Worm (Caenorhabditis elegans) whole organism, young adult: ENCODE measurements around the gene K08F4.5.

Experiments used
- B0035.1 ChIP-seq: sonication (generic microtip); optimal IDR thresholded peaks from 2 replicates; lab custom pipeline; 2016; ENCODE audit warnings: missing genetic modification characterization, mild to moderate bottlenecking, missing compliant biosample characterization, missing genotype, missing genetic modification reagents
- B0336.3 ChIP-seq: fragments of 200-800 bp; sonication (Bioruptor generic); IDR thresholded peaks from 2 replicates; pipeline ENCODE4 v1.3.6; 2022; ENCODE audit warnings: missing genetic modification characterization, missing compliant biosample characterization
- C17E4.6 ChIP-seq: fragments of 200-800 bp; sonication (Bioruptor generic); IDR thresholded peaks from 2 replicates; pipeline ENCODE4 v1.3.6; 2022; ENCODE audit warnings: missing genetic modification reagents, missing genetic modification characterization, missing compliant biosample characterization
- D2030.7 ChIP-seq: fragments of 200-800 bp; sonication (Bioruptor generic); IDR thresholded peaks from 2 replicates; pipeline ENCODE4 v1.3.6; 2022; ENCODE audit warnings: missing genetic modification reagents, missing genetic modification characterization, missing compliant biosample characterization
- F33H1.4 ChIP-seq: fragments of 200-800 bp; sonication (Bioruptor generic); IDR thresholded peaks from 2 replicates; pipeline ENCODE4 v1.3.6; 2022; ENCODE audit warnings: missing genetic modification reagents, missing genetic modification characterization, missing compliant biosample characterization
- F52B5.7 ChIP-seq: sonication (generic microtip); optimal IDR thresholded peaks from 2 replicates; lab custom pipeline; 2016; ENCODE audit warnings: mild to moderate bottlenecking, missing genetic modification characterization, missing compliant biosample characterization
- F55B11.4 ChIP-seq: sonication (generic microtip); optimal IDR thresholded peaks from 2 replicates; lab custom pipeline; 2016; ENCODE audit warnings: missing compliant biosample characterization, missing genetic modification characterization, borderline replicate concordance; ENCODE audit not compliant: insufficient read depth
- K12H6.12 ChIP-seq: fragments of 200-800 bp; sonication (Bioruptor generic); optimal IDR thresholded peaks from 2 replicates; lab custom pipeline; 2018; ENCODE audit warnings: mild to moderate bottlenecking, missing genetic modification characterization, missing compliant biosample characterization
- Y53F4B.3 ChIP-seq: fragments of 200-800 bp; sonication (Bioruptor generic); IDR thresholded peaks from 2 replicates; pipeline ENCODE4 v1.3.6; 2022; ENCODE audit warnings: missing genetic modification reagents, missing genetic modification characterization, missing compliant biosample characterization
- Y56A3A.18 ChIP-seq: fragments of 200-800 bp; sonication (Bioruptor generic); IDR thresholded peaks from 2 replicates; pipeline ENCODE4 v1.3.6; 2022; ENCODE audit warnings: missing genetic modification reagents, missing genetic modification characterization, missing compliant biosample characterization
- ZK185.1 ChIP-seq: sonication (generic microtip); optimal IDR thresholded peaks from 2 replicates; lab custom pipeline; 2016; ENCODE audit warnings: mild to moderate bottlenecking, missing genetic modification characterization, missing compliant biosample characterization; ENCODE audit not compliant: poor library complexity, severe bottlenecking
- attf-3 ChIP-seq: fragments of 200-800 bp; sonication (Bioruptor generic); conservative IDR thresholded peaks from 2 replicates; pipeline ENCODE4 v1.3.6; 2022; ENCODE audit warnings: missing genetic modification reagents, missing genetic modification characterization, missing compliant biosample characterization
- ccch-3 ChIP-seq: fragments of 200-800 bp; sonication (Bioruptor generic); optimal IDR thresholded peaks from 2 replicates; lab custom pipeline; 2018; ENCODE audit warnings: mild to moderate bottlenecking, missing genetic modification characterization, missing compliant biosample characterization
- cebp-1 ChIP-seq, 2 experiments: fragments of 200-800 bp in 1 of 2; sonication (Bioruptor generic) in 1 of 2; sonication (generic microtip) in 1 of 2; IDR thresholded peaks in 1 of 2; optimal IDR thresholded peaks in 1 of 2; 2 replicates each; pipeline versions ENCODE4 v1.3.6 to Lab custom; 2017 to 2022; ENCODE audit warnings: missing compliant biosample characterization in 2 of 2, missing genetic modification characterization in 2 of 2, mild to moderate bottlenecking in 1 of 2, missing genetic modification reagents in 1 of 2, moderate library complexity in 1 of 2
- cebp-2 ChIP-seq: fragments of 200-800 bp; sonication (Bioruptor generic); IDR thresholded peaks from 2 replicates; pipeline ENCODE4 v1.3.6; 2022; ENCODE audit warnings: missing genetic modification characterization, missing compliant biosample characterization
- dox-1 ChIP-seq: fragments of 200-800 bp; sonication (Bioruptor generic); IDR thresholded peaks from 2 replicates; pipeline ENCODE4 v1.3.6; 2022; ENCODE audit warnings: missing genetic modification reagents, missing genetic modification characterization, missing compliant biosample characterization
- efl-1 ChIP-seq: fragments of 150-350 bp; optimal IDR thresholded peaks from 2 replicates; lab custom pipeline; 2014; ENCODE audit warnings: missing biosample characterization, missing genetic modification reagents, missing genetic modification characterization
- egrh-3 ChIP-seq: fragments of 200-800 bp; sonication (Bioruptor generic); IDR thresholded peaks from 2 replicates; pipeline ENCODE4 v1.3.6; 2022; ENCODE audit warnings: missing genetic modification reagents, missing genetic modification characterization, missing compliant biosample characterization
- fkh-3 ChIP-seq: sonication (generic microtip); optimal IDR thresholded peaks from 2 replicates; lab custom pipeline; 2016; ENCODE audit warnings: mild to moderate bottlenecking, missing genetic modification characterization, missing compliant biosample characterization
- gei-17 ChIP-seq: fragments of 200-800 bp; sonication (Bioruptor generic); optimal IDR thresholded peaks from 2 replicates; lab custom pipeline; 2018; ENCODE audit warnings: mild to moderate bottlenecking, missing genetic modification characterization, missing compliant biosample characterization
- hmg-1.2 ChIP-seq: fragments of 200-800 bp; sonication (Bioruptor generic); IDR thresholded peaks from 2 replicates; pipeline ENCODE4 v1.3.6; 2022; ENCODE audit warnings: missing genetic modification reagents, missing genetic modification characterization, missing compliant biosample characterization
- hmg-20 ChIP-seq: fragments of 200-800 bp; sonication (Bioruptor generic); IDR thresholded peaks from 2 replicates; pipeline ENCODE4 v1.3.6; 2022; ENCODE audit warnings: missing genetic modification reagents, missing genetic modification characterization, missing compliant biosample characterization
- let-526 ChIP-seq: fragments of 200-800 bp; sonication (Bioruptor generic); IDR thresholded peaks from 2 replicates; pipeline ENCODE4 v1.3.6; 2022; ENCODE audit warnings: missing genetic modification reagents, missing genetic modification characterization, missing compliant biosample characterization
- lin-40 ChIP-seq: sonication (generic microtip); optimal IDR thresholded peaks from 2 replicates; lab custom pipeline; 2016; ENCODE audit warnings: missing genetic modification characterization, mild to moderate bottlenecking, missing compliant biosample characterization, missing genotype, missing genetic modification reagents
- lin-54 ChIP-seq: fragments of 200-800 bp; sonication (Bioruptor generic); optimal IDR thresholded peaks from 2 replicates; lab custom pipeline; 2018; ENCODE audit warnings: mild to moderate bottlenecking, missing genetic modification characterization, missing compliant biosample characterization
- lsl-1 ChIP-seq: fragments of 200-800 bp; sonication (Bioruptor generic); optimal IDR thresholded peaks from 2 replicates; lab custom pipeline; 2018; ENCODE audit warnings: mild to moderate bottlenecking, missing genetic modification characterization, moderate library complexity, missing compliant biosample characterization
- madf-3 ChIP-seq: fragments of 200-800 bp; sonication (Bioruptor generic); IDR thresholded peaks from 2 replicates; pipeline ENCODE4 v1.3.6; 2022; ENCODE audit warnings: missing genetic modification reagents, missing genetic modification characterization, missing compliant biosample characterization
- madf-6 ChIP-seq: fragments of 200-800 bp; sonication (Bioruptor generic); IDR thresholded peaks from 2 replicates; pipeline ENCODE4 v1.3.6; 2022; ENCODE audit warnings: missing genetic modification reagents, missing genetic modification characterization, missing compliant biosample characterization
- mcd-1 ChIP-seq: fragments of 200-800 bp; sonication (Bioruptor generic); IDR thresholded peaks from 2 replicates; pipeline ENCODE4 v1.3.6; 2022; ENCODE audit warnings: missing genetic modification reagents, missing genetic modification characterization, missing compliant biosample characterization
- nfya-1 ChIP-seq: sonication (generic microtip); optimal IDR thresholded peaks from 2 replicates; lab custom pipeline; 2017; ENCODE audit warnings: antibody characterized with exemption, missing compliant biosample characterization, missing genetic modification characterization, borderline replicate concordance; ENCODE audit not compliant: insufficient read depth
- nfyb-1 ChIP-seq: fragments of 200-800 bp; sonication (Bioruptor generic); IDR thresholded peaks from 2 replicates; pipeline ENCODE4 v1.3.6; 2022; ENCODE audit warnings: missing genetic modification reagents, missing genetic modification characterization, missing compliant biosample characterization
- nhr-179 ChIP-seq: sonication (generic microtip); optimal IDR thresholded peaks from 2 replicates; lab custom pipeline; 2016; ENCODE audit warnings: mild to moderate bottlenecking, missing genetic modification characterization, missing compliant biosample characterization
- pbrm-1 ChIP-seq: fragments of 200-800 bp; sonication (Bioruptor generic); IDR thresholded peaks from 2 replicates; pipeline ENCODE4 v1.3.6; 2022; ENCODE audit warnings: missing genetic modification reagents, missing genetic modification characterization, missing compliant biosample characterization
- snpc-1.1 ChIP-seq: sonication (generic microtip); optimal IDR thresholded peaks from 2 replicates; lab custom pipeline; 2017; ENCODE audit warnings: missing genetic modification characterization, mild to moderate bottlenecking, missing compliant biosample characterization, antibody characterized with exemption, moderate library complexity, missing genotype, missing genetic modification reagents; ENCODE audit not compliant: insufficient read depth
- snpc-1.3 ChIP-seq: sonication (generic microtip); optimal IDR thresholded peaks from 2 replicates; lab custom pipeline; 2017; ENCODE audit warnings: missing genetic modification characterization, mild to moderate bottlenecking, missing compliant biosample characterization, antibody characterized with exemption, moderate library complexity, missing genotype, missing genetic modification reagents; ENCODE audit not compliant: insufficient read depth
- snpc-3.4 ChIP-seq: sonication (generic microtip); optimal IDR thresholded peaks from 2 replicates; lab custom pipeline; 2017; ENCODE audit warnings: missing genetic modification characterization, mild to moderate bottlenecking, missing compliant biosample characterization, antibody characterized with exemption, moderate library complexity, missing genotype, missing genetic modification reagents
- snpc-4 ChIP-seq, 5 experiments: fragments of 150-350 bp in 1 of 5; sonication (generic microtip) in 4 of 5; optimal IDR thresholded peaks; 2 replicates each; lab custom pipeline; 2014 to 2018; ENCODE audit warnings: missing genetic modification characterization in 5 of 5, missing biosample characterization in 3 of 5, antibody characterized with exemption in 2 of 5, mild to moderate bottlenecking in 2 of 5, missing compliant biosample characterization in 2 of 5, missing genotype in 2 of 5, moderate library complexity in 2 of 5, missing genetic modification reagents in 1 of 5
- somi-1 ChIP-seq: fragments of 200-800 bp; sonication (Bioruptor generic); optimal IDR thresholded peaks from 2 replicates; lab custom pipeline; 2018; ENCODE audit warnings: mild to moderate bottlenecking, missing genetic modification characterization, missing compliant biosample characterization
- tbp1 ChIP-seq: fragments of 200-800 bp; sonication (Bioruptor generic); optimal IDR thresholded peaks from 2 replicates; lab custom pipeline; 2018; ENCODE audit warnings: mild to moderate bottlenecking, missing genetic modification characterization, missing compliant biosample characterization
- tlf-1 ChIP-seq: fragments of 200-800 bp; sonication (Bioruptor generic); optimal IDR thresholded peaks from 2 replicates; lab custom pipeline; 2018; ENCODE audit warnings: mild to moderate bottlenecking, missing genetic modification characterization, missing compliant biosample characterization
- xnd-1 ChIP-seq: sonication (generic microtip); optimal IDR thresholded peaks from 2 replicates; lab custom pipeline; 2016; ENCODE audit warnings: missing genotype, missing genetic modification reagents, missing genetic modification characterization, missing compliant biosample characterization
- zim-3 ChIP-seq: sonication (generic microtip); optimal IDR thresholded peaks from 2 replicates; lab custom pipeline; 2017; ENCODE audit warnings: mild to moderate bottlenecking, missing genetic modification characterization, moderate library complexity, missing compliant biosample characterization
- ztf-18 ChIP-seq: sonication (generic microtip); optimal IDR thresholded peaks from 2 replicates; lab custom pipeline; 2016; ENCODE audit warnings: missing genotype, mild to moderate bottlenecking, missing genetic modification characterization, missing compliant biosample characterization
- ztf-26 ChIP-seq: sonication (generic microtip); optimal IDR thresholded peaks from 2 replicates; lab custom pipeline; 2017; ENCODE audit warnings: missing genetic modification characterization, missing compliant biosample characterization
- ztf-28 ChIP-seq: fragments of 200-800 bp; sonication (Bioruptor generic); IDR thresholded peaks from 2 replicates; pipeline ENCODE4 v1.3.6; 2022; ENCODE audit warnings: missing genetic modification reagents, missing genetic modification characterization, missing compliant biosample characterization
- ztf-3 ChIP-seq: fragments of 200-800 bp; sonication (Bioruptor generic); optimal IDR thresholded peaks from 2 replicates; lab custom pipeline; 2018; ENCODE audit warnings: mild to moderate bottlenecking, missing genetic modification characterization, missing compliant biosample characterization

The K08F4.5 gene

ce11 chrIV:10176252-10176730 is 40.6 kb upstream of the K08F4.5 start, which contains the start of gene rack-1:
rack-1 (plus strand) TSS chrIV:10176680.
- TF ChIP-seq Y53F4B.3 (GFP tag; lab: Robert Waterston, UW) = no peak
- TF ChIP-seq F33H1.4 = peak; percentile 91
- TF ChIP-seq dox-1 (GFP tag; lab: Robert Waterston, UW) = no peak
- peak; percentile 47; the same call in 1 of the 2 replicates for TF ChIP-seq mcd-1 (GFP tag; lab: Robert Waterston, UW)
- TF ChIP-seq ztf-18 (tag; lab: Kevin White, UChicago) = no peak
- peak; percentile 63 for TF ChIP-seq snpc-3.4 (tag; lab: Kevin White, UChicago)
- TF ChIP-seq snpc-1.1 (tag; lab: Kevin White, UChicago) = no peak
- no peak for TF ChIP-seq nfya-1 (tag; lab: Kevin White, UChicago)
- TF ChIP-seq tlf-1 = no peak
- TF ChIP-seq nfyb-1 (GFP tag; lab: Robert Waterston, UW) = no peak
- no peak for TF ChIP-seq B0035.1 (tag; lab: Kevin White, UChicago)
- peak; percentile 26 for TF ChIP-seq lin-54 (GFP tag; lab: Kevin White, UChicago)
- no peak for TF ChIP-seq ztf-3
- TF ChIP-seq lin-40 (tag; lab: Kevin White, UChicago) = peak; percentile 28
- no peak for TF ChIP-seq K12H6.12 (tag; lab: Kevin White, UChicago)
- no peak for TF ChIP-seq C17E4.6 (GFP tag; lab: Robert Waterston, UW)
- no peak for TF ChIP-seq fkh-3 (tag; lab: Kevin White, UChicago)
- TF ChIP-seq cebp-2 (GFP tag; lab: Robert Waterston, UW) = no peak
- no peak for TF ChIP-seq cebp-1 (GFP tag; IDR thresholded peaks at IDR 0.05; lab: Robert Waterston, UW)
- TF ChIP-seq cebp-1 (tag; optimal IDR thresholded peaks at IDR 0.05; lab: Kevin White, UChicago) = peak; percentile 30
- no peak for TF ChIP-seq D2030.7
- peak; percentile 58 for TF ChIP-seq madf-6 (GFP tag; lab: Robert Waterston, UW)
- peak; percentile 9; the same call in 1 of the 2 replicates for TF ChIP-seq pbrm-1 (GFP tag; lab: Robert Waterston, UW)
- TF ChIP-seq F55B11.4 (tag; lab: Kevin White, UChicago) = no peak
- TF ChIP-seq B0336.3 (GFP tag; lab: Robert Waterston, UW) = no peak
- TF ChIP-seq efl-1 (GFP tag; lab: Kevin White, UChicago) = peak; percentile 23
- TF ChIP-seq hmg-20 = no peak
- TF ChIP-seq gei-17 (GFP tag; lab: Kevin White, UChicago) = no peak
- no peak for TF ChIP-seq nhr-179 (tag; lab: Kevin White, UChicago)
- TF ChIP-seq tbp1 (GFP tag; lab: Kevin White, UChicago) = peak; percentile 28
- no peak for TF ChIP-seq ccch-3 (GFP tag; lab: Kevin White, UChicago)
- no peak for TF ChIP-seq xnd-1 (tag; lab: Kevin White, UChicago)
- TF ChIP-seq snpc-1.3 (tag; lab: Kevin White, UChicago) = no peak
- no peak for TF ChIP-seq ztf-28 (GFP tag; lab: Robert Waterston, UW)
- TF ChIP-seq lsl-1 (GFP tag; lab: Kevin White, UChicago) = peak; percentile 15
- TF ChIP-seq let-526 = no peak
- peak; percentile 54 for TF ChIP-seq snpc-4 (GFP tag; optimal IDR thresholded peaks at IDR 0.05; lab: Kevin White, UChicago)
- TF ChIP-seq snpc-4 (tag; optimal IDR thresholded peaks at IDR 0.05; lab: Kevin White, UChicago) = peak in 2 of 4 experiments; percentile 4 to 30
- TF ChIP-seq somi-1 (GFP tag; lab: Kevin White, UChicago) = no peak
- no peak for TF ChIP-seq F52B5.7 (tag; lab: Kevin White, UChicago)
- peak; percentile 46; the same call in 1 of the 2 replicates for TF ChIP-seq egrh-3
- no peak for TF ChIP-seq attf-3
- no peak for TF ChIP-seq Y56A3A.18
- TF ChIP-seq hmg-1.2 (GFP tag; lab: Robert Waterston, UW) = peak; percentile 33; the same call in 1 of the 2 replicates
- no peak for TF ChIP-seq zim-3 (tag; lab: Kevin White, UChicago)
- TF ChIP-seq ztf-26 (tag; lab: Kevin White, UChicago) = no peak
- TF ChIP-seq ZK185.1 (tag; lab: Kevin White, UChicago) = no peak
- TF ChIP-seq madf-3 (GFP tag; lab: Robert Waterston, UW) = no peak
